Worm (Caenorhabditis elegans) whole organism, L2 larva: ENCODE measurements around the gene rps-2.
A peak's percentile ranks its signal among the peaks of the same experiment; 100 is the strongest.

Experiments
- Y55F3AM.14 ChIP-seq: fragments of 200-800 bp; sonication (Bioruptor generic); optimal IDR thresholded peaks from 2 replicates; lab custom pipeline; 2018; ENCODE audit warnings: mild to moderate bottlenecking, missing genetic modification characterization, missing compliant biosample characterization
- lin-13 ChIP-seq: fragments of 150-350 bp; optimal IDR thresholded peaks from 2 replicates; lab custom pipeline; 2014; ENCODE audit warnings: missing biosample characterization, missing genetic modification reagents, missing genetic modification characterization
- lsy-2 ChIP-seq, 2 experiments: fragments of 150-350 bp in 1 of 2; sonication (generic microtip) in 1 of 2; optimal IDR thresholded peaks; 2 replicates each; lab custom pipeline; 2014 to 2017; ENCODE audit warnings: missing biosample characterization in 2 of 2, missing genetic modification characterization in 2 of 2
- nhr-237 ChIP-seq: fragments of 150-350 bp; optimal IDR thresholded peaks from 2 replicates; lab custom pipeline; 2014; ENCODE audit warnings: missing biosample characterization, missing genetic modification characterization
- nhr-77 ChIP-seq: fragments of 150-350 bp; optimal IDR thresholded peaks from 2 replicates; lab custom pipeline; 2014; ENCODE audit warnings: missing biosample characterization, missing genetic modification characterization
- sma-3 ChIP-seq: sonication (generic microtip); optimal IDR thresholded peaks from 2 replicates; lab custom pipeline; 2016; ENCODE audit warnings: missing genetic modification reagents, missing genetic modification characterization, missing compliant biosample characterization

DNA sequence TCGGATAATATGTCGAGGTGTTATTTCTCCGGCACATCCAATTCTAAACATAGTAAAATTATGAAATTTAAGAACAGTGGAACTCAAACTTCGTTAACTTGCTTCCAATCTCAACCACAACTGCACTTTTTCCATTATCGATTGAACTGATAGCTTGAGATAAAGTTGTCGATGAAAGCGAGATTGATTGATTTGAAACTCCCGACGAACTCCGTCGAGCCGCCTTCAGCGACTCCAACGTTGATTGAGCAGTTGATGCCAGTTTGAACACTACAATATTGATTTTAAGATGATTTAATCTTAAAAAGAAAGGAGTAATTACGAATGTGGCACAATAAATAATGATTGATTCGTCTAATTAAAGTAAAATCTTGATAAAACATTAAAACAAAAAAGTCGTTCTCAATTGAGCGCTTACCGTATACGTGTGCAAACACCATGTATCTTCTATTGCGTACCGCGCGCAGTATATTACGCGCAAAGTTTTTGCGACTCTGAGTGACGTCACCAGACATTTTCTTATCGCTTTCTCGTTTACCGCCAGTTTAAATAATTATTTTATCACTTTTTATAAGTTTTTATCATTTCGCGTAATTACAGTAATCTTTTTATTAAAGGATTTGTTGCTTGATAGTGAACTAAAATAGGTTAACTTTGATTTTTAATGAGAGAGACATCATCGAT is 23.8 kb downstream of the rps-2 start, which contains the start of gene arp-11:
- no peak for TF ChIP-seq nhr-237 (tag; lab: Kevin White, UChicago)
- no peak for TF ChIP-seq nhr-77
- peak; percentile 77 for TF ChIP-seq sma-3
- TF ChIP-seq lsy-2 (tag; optimal IDR thresholded peaks at IDR 0.05; lab: Kevin White, UChicago): peak; percentile 90 to 98
- peak; percentile 57 for TF ChIP-seq lin-13 (GFP tag; lab: Kevin White, UChicago)
- no peak for TF ChIP-seq Y55F3AM.14
